Fruit fly (Drosophila melanogaster): Measurements from ENCODE around the gene CG42371.

Gene CG42371

dm6 chr2L:2236722-2237121, 19.7 kb upstream of the CG42371 start, which contains the start of gene Sec24CD:
Sec24CD (minus strand) TSS chr2L:2236844.
- TF ChIP-seq CG12768 (GFP tag; optimal IDR thresholded peaks at IDR 0.05) (peak; percentile 39), tj (GFP tag; optimal IDR thresholded peaks at IDR 0.05) (peak; percentile 22), Mnt (GFP tag; optimal IDR thresholded peaks at IDR 0.05) (peak; percentile 33), CG14711 (tag; optimal IDR thresholded peaks at IDR 0.05) (no peak), CG5204 (GFP tag; optimal IDR thresholded peaks at IDR 0.05) (no peak), Hr96 (GFP tag; optimal IDR thresholded peaks at IDR 0.05) (no peak), CG7101 (tag; optimal IDR thresholded peaks at IDR 0.05) (peak; percentile 30), kay (GFP tag; ENCODE audit: borderline replicate concordance) (peak; percentile 97), Crg-1 (GFP tag; optimal IDR thresholded peaks at IDR 0.05) (no peak), CG33017 (tag; optimal IDR thresholded peaks at IDR 0.05) (no peak), cic (GFP tag; optimal IDR thresholded peaks at IDR 0.05) (peak; percentile 69), bab1 (GFP tag; optimal IDR thresholded peaks at IDR 0.05) (peak; percentile 69), CG1620 (GFP tag; optimal IDR thresholded peaks at IDR 0.05) (no peak), CG7045 (GFP tag; optimal IDR thresholded peaks at IDR 0.05) (no peak), ovo (GFP tag; optimal IDR thresholded peaks at IDR 0.05) (no peak), Clk (GFP tag; optimal IDR thresholded peaks at IDR 0.05) (no peak), toe (GFP tag; optimal IDR thresholded peaks at IDR 0.05) (no peak), cnc (optimal IDR thresholded peaks at IDR 0.05) (no peak)

dm6 chr2L:2228179-2228849, 11.3 kb upstream of the CG42371 start:
- peak; percentile 61 for TF ChIP-seq cic (GFP tag; optimal IDR thresholded peaks at IDR 0.05)
- peak; percentile 39 for TF ChIP-seq pad (GFP tag; optimal IDR thresholded peaks at IDR 0.05)
- peak; percentile 1 for TF ChIP-seq kay (GFP tag; ENCODE audit: borderline replicate concordance)
- TF ChIP-seq cnc (optimal IDR thresholded peaks at IDR 0.05): no peak
- TF ChIP-seq Mnt (GFP tag; optimal IDR thresholded peaks at IDR 0.05): peak; percentile 51
- TF ChIP-seq CG12768 (GFP tag; optimal IDR thresholded peaks at IDR 0.05): peak; percentile 66
- TF ChIP-seq CG11617 (GFP tag; optimal IDR thresholded peaks at IDR 0.05): no peak
- no peak for TF ChIP-seq bab1 (GFP tag; optimal IDR thresholded peaks at IDR 0.05)
- no peak for TF ChIP-seq toe (GFP tag; optimal IDR thresholded peaks at IDR 0.05)
- no peak for TF ChIP-seq CG5204 (GFP tag; optimal IDR thresholded peaks at IDR 0.05)
- no peak for TF ChIP-seq CG7045 (GFP tag; optimal IDR thresholded peaks at IDR 0.05)
- TF ChIP-seq tj (GFP tag; optimal IDR thresholded peaks at IDR 0.05): no peak

- TF ChIP-seq CG7101 (tag; optimal IDR thresholded peaks at IDR 0.05) (peak; percentile 49), tj (GFP tag; optimal IDR thresholded peaks at IDR 0.05) (no peak), cic (GFP tag; optimal IDR thresholded peaks at IDR 0.05) (no peak), CG11617 (GFP tag; optimal IDR thresholded peaks at IDR 0.05) (no peak), Hr96 (GFP tag; optimal IDR thresholded peaks at IDR 0.05) (no peak), Mnt (GFP tag; optimal IDR thresholded peaks at IDR 0.05) (no peak), Clk (GFP tag; optimal IDR thresholded peaks at IDR 0.05) (no peak), pad (GFP tag; optimal IDR thresholded peaks at IDR 0.05) (no peak), CG14711 (tag; optimal IDR thresholded peaks at IDR 0.05) (peak; percentile 7), kay (GFP tag; ENCODE audit: borderline replicate concordance) (peak; percentile 84), Crg-1 (GFP tag; optimal IDR thresholded peaks at IDR 0.05) (no peak), bab1 (GFP tag; optimal IDR thresholded peaks at IDR 0.05) (no peak), CG33017 (tag; optimal IDR thresholded peaks at IDR 0.05) (peak; percentile 40), CG12768 (GFP tag; optimal IDR thresholded peaks at IDR 0.05) (no peak), ovo (GFP tag; optimal IDR thresholded peaks at IDR 0.05) (no peak), toe (GFP tag; optimal IDR thresholded peaks at IDR 0.05) (no peak), CG1620 (GFP tag; optimal IDR thresholded peaks at IDR 0.05) (peak; percentile 9), CG7045 (GFP tag; optimal IDR thresholded peaks at IDR 0.05) (peak; percentile 23), CG5204 (GFP tag; optimal IDR thresholded peaks at IDR 0.05) (no peak), cnc (optimal IDR thresholded peaks at IDR 0.05) (no peak)
These were observed 10.3 kb upstream of the CG42371 start for dm6 chr2L:2227316-2227715.

dm6 chr2L:2226259-2227121, 9.4 kb upstream of the CG42371 start, which contains the start of the genes CG15387 and sau:
CG15387 (minus strand) TSS chr2L:2226294.
sau (plus strand) TSS chr2L:2226342.
- TF ChIP-seq cnc (optimal IDR thresholded peaks at IDR 0.05) (no peak), kay (GFP tag; ENCODE audit: borderline replicate concordance) (peak; percentile 97), CG5204 (GFP tag; optimal IDR thresholded peaks at IDR 0.05) (peak; percentile 96), CG11617 (GFP tag; optimal IDR thresholded peaks at IDR 0.05) (peak; percentile 95), CG14711 (tag; optimal IDR thresholded peaks at IDR 0.05) (peak; percentile 88), cic (GFP tag; optimal IDR thresholded peaks at IDR 0.05) (peak; percentile 62), bab1 (GFP tag; optimal IDR thresholded peaks at IDR 0.05) (peak; percentile 90), Mnt (GFP tag; optimal IDR thresholded peaks at IDR 0.05) (peak; percentile 92), CG1620 (GFP tag; optimal IDR thresholded peaks at IDR 0.05) (peak; percentile 96), CG33017 (tag; optimal IDR thresholded peaks at IDR 0.05) (peak; percentile 89), Crg-1 (GFP tag; optimal IDR thresholded peaks at IDR 0.05) (peak; percentile 95), Clk (GFP tag; optimal IDR thresholded peaks at IDR 0.05) (peak; percentile 87), tj (GFP tag; optimal IDR thresholded peaks at IDR 0.05) (peak; percentile 93), ovo (GFP tag; optimal IDR thresholded peaks at IDR 0.05) (peak; percentile 88), Hr96 (GFP tag; optimal IDR thresholded peaks at IDR 0.05) (peak; percentile 96), toe (GFP tag; optimal IDR thresholded peaks at IDR 0.05) (peak; percentile 96), CG7101 (tag; optimal IDR thresholded peaks at IDR 0.05) (peak; percentile 94), CG7045 (GFP tag; optimal IDR thresholded peaks at IDR 0.05) (peak; percentile 89), CG12768 (GFP tag; optimal IDR thresholded peaks at IDR 0.05) (peak; percentile 92), pad (GFP tag; optimal IDR thresholded peaks at IDR 0.05) (peak; percentile 87)

dm6 chr2L:2222377-2222776, 5.3 kb upstream of the CG42371 start:
- TF ChIP-seq bab1 (GFP tag; optimal IDR thresholded peaks at IDR 0.05) (peak; percentile 5), CG7045 (GFP tag; optimal IDR thresholded peaks at IDR 0.05) (no peak), kay (GFP tag; ENCODE audit: borderline replicate concordance) (peak; percentile 56)

All from whole organism, adult.